Fruit fly (Drosophila melanogaster): ENCODE results near the gene CG4558.
A peak's percentile ranks its signal among the peaks of the same experiment; 100 is the strongest.

The CG4558 gene

dm6 chrX:6867175-6868023 is 17.8 kb downstream of the CG4558 start, which contains the start of gene CG14434 (continued):
- TF ChIP-seq gem (tag; optimal IDR thresholded peaks at IDR 0.05) (peak; percentile 90), Hmx (GFP tag; optimal IDR thresholded peaks at IDR 0.05) (peak; percentile 58), phol (tag; optimal IDR thresholded peaks at IDR 0.05) (peak; percentile 88), jumu (GFP tag; optimal IDR thresholded peaks at IDR 0.05) (peak; percentile 33), CG16815 (GFP tag; optimal IDR thresholded peaks at IDR 0.05) (peak; percentile 80), zfh1 (GFP tag; IDR thresholded peaks at IDR 0.05) (peak; percentile 27; the same call in 1 of the 3 replicates), CG2199 (GFP tag; IDR thresholded peaks at IDR 0.05) (no peak), NfI (GFP tag; optimal IDR thresholded peaks at IDR 0.05) (peak; percentile 68), bab2 (GFP tag; optimal IDR thresholded peaks at IDR 0.05) (peak; percentile 63), row (GFP tag; IDR thresholded peaks at IDR 0.05) (peak; percentile 74), en (GFP tag; optimal IDR thresholded peaks at IDR 0.05) (no peak), kay (GFP tag; optimal IDR thresholded peaks at IDR 0.05) (peak; percentile 60), gfzf (GFP tag; optimal IDR thresholded peaks at IDR 0.05) (no peak), CG16779 (GFP tag; IDR thresholded peaks at IDR 0.05) (no peak), Eip74EF (GFP tag; optimal IDR thresholded peaks at IDR 0.05) (peak in 1 of 2 experiments; percentile 73), MESR4 (GFP tag; optimal IDR thresholded peaks at IDR 0.05) (no peak), Opbp (GFP tag; IDR thresholded peaks at IDR 0.05; ENCODE audit: partially characterized antibody) (no peak), pfk (GFP tag; optimal IDR thresholded peaks at IDR 0.05) (no peak), pros (GFP tag; optimal IDR thresholded peaks at IDR 0.05) (no peak), sqz (GFP tag; optimal IDR thresholded peaks at IDR 0.05) (no peak), Atf-2 (GFP tag; optimal IDR thresholded peaks at IDR 0.05) (peak; percentile 68), Nf-YA (GFP tag; IDR thresholded peaks at IDR 0.05) (0 out of 2 replicates have a peak, but pooled peaks have one; percentile 24), maf-S (GFP tag; optimal IDR thresholded peaks at IDR 0.05) (no peak), CG10462 (GFP tag; optimal IDR thresholded peaks at IDR 0.05) (peak; percentile 70), CTCF (GFP tag; optimal IDR thresholded peaks at IDR 0.05) (peak; percentile 35), cato (GFP tag; optimal IDR thresholded peaks at IDR 0.05; ENCODE audit: borderline replicate concordance) (peak; percentile 71), Bgb (GFP tag; IDR thresholded peaks at IDR 0.05; ENCODE audit: partially characterized antibody) (peak; percentile 24; the same call in 1 of the 2 replicates), seq (GFP tag; IDR thresholded peaks at IDR 0.05) (no peak), ase (GFP tag; IDR thresholded peaks at IDR 0.05) (peak; percentile 16; the same call in 2 of the 3 replicates), CG10959 (GFP tag; IDR thresholded peaks at IDR 0.05) (no peak), Med (GFP tag) (peak; percentile 66), Jarid2 (GFP tag; optimal IDR thresholded peaks at IDR 0.05) (peak; percentile 55), CG4820 (GFP tag; optimal IDR thresholded peaks at IDR 0.05) (peak; percentile 71), CG3407 (GFP tag; optimal IDR thresholded peaks at IDR 0.05) (peak; percentile 71), CG14860 (GFP tag; IDR thresholded peaks at IDR 0.05; ENCODE audit: partially characterized antibody) (0 out of 3 replicates have a peak, but pooled peaks have one; percentile 20), ato (GFP tag; IDR thresholded peaks at IDR 0.05; ENCODE audit: partially characterized antibody) (no peak), CG31388 (GFP tag; optimal IDR thresholded peaks at IDR 0.05) (no peak), sna (GFP tag; IDR thresholded peaks at IDR 0.05; ENCODE audit: partially characterized antibody) (no peak), unc-4 (GFP tag; IDR thresholded peaks at IDR 0.05; ENCODE audit: partially characterized antibody) (no peak), sc (optimal IDR thresholded peaks at IDR 0.05) (no peak), sc (GFP tag; optimal IDR thresholded peaks at IDR 0.05) (peak; percentile 87), Atf3 (GFP tag; optimal IDR thresholded peaks at IDR 0.05) (peak; percentile 33), Mrtf (GFP tag; IDR thresholded peaks at IDR 0.05) (no peak), CG3995 (GFP tag; optimal IDR thresholded peaks at IDR 0.05) (peak; percentile 34), CG10654 (GFP tag; optimal IDR thresholded peaks at IDR 0.05) (peak; percentile 55), Bteb2 (GFP tag; optimal IDR thresholded peaks at IDR 0.05) (peak; percentile 45), GATAe (GFP tag; conservative IDR thresholded peaks at IDR 0.05) (no peak), CG4404 (GFP tag; IDR thresholded peaks at IDR 0.05) (peak; percentile 49), Dek (tag; optimal IDR thresholded peaks at IDR 0.05) (peak; percentile 40)

All from whole organism, embryonic.